Worm (Caenorhabditis elegans) whole organism, L4 larva: ENCODE results near the gene ceh-92.

ENCODE experiments used
- D1046.2 ChIP-seq: fragments of 200-800 bp; sonication (Bioruptor generic); IDR thresholded peaks from 2 replicates; pipeline ENCODE4 v1.3.6; 2022; ENCODE audit warnings: missing genetic modification characterization, missing compliant biosample characterization
- F37D6.2 ChIP-seq: sonication (generic microtip); optimal IDR thresholded peaks from 2 replicates; lab custom pipeline; 2016; ENCODE audit warnings: mild to moderate bottlenecking, missing genetic modification characterization, missing compliant biosample characterization
- Y105C5A.15 ChIP-seq: fragments of 200-800 bp; sonication (Bioruptor generic); IDR thresholded peaks from 2 replicates; pipeline ENCODE4 v1.3.6; 2022; ENCODE audit warnings: missing genetic modification characterization, missing compliant biosample characterization
- aly-2 ChIP-seq: sonication (generic microtip); optimal IDR thresholded peaks from 2 replicates; lab custom pipeline; 2018; ENCODE audit warnings: missing biosample characterization, missing genetic modification characterization
- ceh-28 ChIP-seq: fragments of 150-350 bp; optimal IDR thresholded peaks from 2 replicates; lab custom pipeline; 2014; ENCODE audit warnings: missing biosample characterization, missing genetic modification reagents, missing genetic modification characterization
- cey-2 ChIP-seq: sonication (generic microtip); optimal IDR thresholded peaks from 3 replicates; lab custom pipeline; 2017; ENCODE audit warnings: missing genetic modification characterization, mild to moderate bottlenecking, missing compliant biosample characterization, antibody characterized with exemption, borderline replicate concordance; ENCODE audit not compliant: insufficient read depth
- ctbp-1 ChIP-seq: fragments of 200-800 bp; sonication (Bioruptor generic); IDR thresholded peaks from 2 replicates; pipeline ENCODE4 v1.3.6; 2022; ENCODE audit warnings: missing genetic modification reagents, missing genetic modification characterization, missing compliant biosample characterization
- dmd-8 ChIP-seq: fragments of 200-800 bp; sonication (Bioruptor generic); IDR thresholded peaks from 2 replicates; pipeline ENCODE4 v1.3.6; 2022; ENCODE audit warnings: missing genetic modification characterization, missing compliant biosample characterization
- dmd-9 ChIP-seq: fragments of 200-800 bp; sonication (Bioruptor generic); IDR thresholded peaks from 2 replicates; pipeline ENCODE4 v1.3.6; 2022; ENCODE audit warnings: missing genetic modification reagents, missing genetic modification characterization, missing compliant biosample characterization
- egl-43 ChIP-seq: fragments of 200-800 bp; sonication (Bioruptor generic); IDR thresholded peaks from 2 replicates; pipeline ENCODE4 v1.3.6; 2022; ENCODE audit warnings: missing genetic modification reagents, missing genetic modification characterization, missing compliant biosample characterization
- fkh-10 ChIP-seq: fragments of 150-350 bp; optimal IDR thresholded peaks from 2 replicates; lab custom pipeline; 2014; ENCODE audit warnings: missing biosample characterization, missing genetic modification reagents, missing genetic modification characterization
- hlh-11 ChIP-seq: fragments of 200-800 bp; sonication (Bioruptor generic); optimal IDR thresholded peaks from 2 replicates; lab custom pipeline; 2018; ENCODE audit warnings: mild to moderate bottlenecking, missing genetic modification characterization, missing compliant biosample characterization
- hlh-30 ChIP-seq: sonication (generic microtip); optimal IDR thresholded peaks from 2 replicates; lab custom pipeline; 2017; ENCODE audit warnings: antibody characterized with exemption, mild to moderate bottlenecking, missing genetic modification characterization, missing compliant biosample characterization; ENCODE audit not compliant: insufficient read depth
- lim-7 ChIP-seq: fragments of 200-800 bp; sonication (Bioruptor generic); IDR thresholded peaks from 2 replicates; pipeline ENCODE4 v1.3.6; 2022; ENCODE audit warnings: missing genetic modification characterization, missing compliant biosample characterization
- lin-1 ChIP-seq: fragments of 200-800 bp; sonication (Bioruptor generic); IDR thresholded peaks from 2 replicates; pipeline ENCODE4 v1.3.6; 2022; ENCODE audit warnings: missing genetic modification reagents, missing genetic modification characterization, missing compliant biosample characterization
- lin-38 ChIP-seq: fragments of 200-800 bp; sonication (Bioruptor generic); IDR thresholded peaks from 2 replicates; pipeline ENCODE4 v1.3.6; 2022; ENCODE audit warnings: missing genetic modification reagents, missing genetic modification characterization, missing compliant biosample characterization
- lin-39 ChIP-seq: fragments of 150-350 bp; optimal IDR thresholded peaks from 2 replicates; lab custom pipeline; 2014; ENCODE audit warnings: missing biosample characterization, missing genetic modification reagents, missing genetic modification characterization
- lsy-2 ChIP-seq, 2 experiments: fragments of 150-350 bp in 1 of 2; sonication (generic microtip) in 1 of 2; optimal IDR thresholded peaks; 2 replicates each; lab custom pipeline; 2014 to 2017; ENCODE audit warnings: missing biosample characterization in 2 of 2, missing genetic modification characterization in 2 of 2
- madf-5 ChIP-seq, 2 experiments: fragments of 200-800 bp; sonication (Bioruptor generic); IDR thresholded peaks; 2 replicates each; pipeline ENCODE4 v1.3.6; 2022; ENCODE audit warnings: missing compliant biosample characterization in 2 of 2, missing genetic modification characterization in 2 of 2
- mdl-1 ChIP-seq, 2 experiments: fragments of 150-350 bp in 1 of 2; sonication (generic microtip) in 1 of 2; optimal IDR thresholded peaks; 2 replicates each; lab custom pipeline; 2014 to 2017; ENCODE audit warnings: missing biosample characterization in 2 of 2, missing genetic modification characterization in 2 of 2
- mes-2 ChIP-seq: sonication (generic microtip); optimal IDR thresholded peaks from 2 replicates; lab custom pipeline; 2016; ENCODE audit warnings: missing genotype, mild to moderate bottlenecking, missing genetic modification characterization, missing compliant biosample characterization; ENCODE audit not compliant: poor library complexity, severe bottlenecking
- mxl-2 ChIP-seq: fragments of 200-800 bp; sonication (Bioruptor generic); conservative IDR thresholded peaks from 2 replicates; pipeline ENCODE4 v1.3.6; 2022; ENCODE audit warnings: missing genetic modification reagents, missing genetic modification characterization, missing compliant biosample characterization
- nhr-10 ChIP-seq: fragments of 150-350 bp; optimal IDR thresholded peaks from 2 replicates; lab custom pipeline; 2014; ENCODE audit warnings: missing biosample characterization, missing genetic modification characterization
- nhr-111 ChIP-seq: fragments of 200-800 bp; sonication (Bioruptor generic); optimal IDR thresholded peaks from 2 replicates; lab custom pipeline; 2018; ENCODE audit warnings: mild to moderate bottlenecking, missing genetic modification characterization, missing compliant biosample characterization
- nhr-237 ChIP-seq: sonication (generic microtip); optimal IDR thresholded peaks from 2 replicates; lab custom pipeline; 2017; ENCODE audit warnings: missing biosample characterization, missing genetic modification characterization
- php-3 ChIP-seq: fragments of 200-800 bp; sonication (Bioruptor generic); IDR thresholded peaks from 2 replicates; pipeline ENCODE4 v1.3.6; 2022; ENCODE audit warnings: missing genetic modification reagents, missing genetic modification characterization, missing compliant biosample characterization
- rbr-2 ChIP-seq: sonication (generic microtip); optimal IDR thresholded peaks from 2 replicates; lab custom pipeline; 2016; ENCODE audit warnings: missing genotype, missing genetic modification characterization, missing compliant biosample characterization
- sdz-12 ChIP-seq: fragments of 200-800 bp; sonication (Bioruptor generic); optimal IDR thresholded peaks from 2 replicates; lab custom pipeline; 2018; ENCODE audit warnings: mild to moderate bottlenecking, missing genetic modification characterization, missing compliant biosample characterization
- snpc-1.2 ChIP-seq: fragments of 200-800 bp; sonication (Bioruptor generic); IDR thresholded peaks from 2 replicates; pipeline ENCODE4 v1.3.6; 2022; ENCODE audit warnings: missing genetic modification reagents, missing genetic modification characterization, missing compliant biosample characterization
- tra-1 ChIP-seq: fragments of 200-800 bp; sonication (Bioruptor generic); IDR thresholded peaks from 2 replicates; pipeline ENCODE4 v1.3.6; 2022; ENCODE audit warnings: missing genetic modification reagents, missing genetic modification characterization, missing compliant biosample characterization
- unc-130 ChIP-seq: sonication (generic microtip); optimal IDR thresholded peaks from 2 replicates; lab custom pipeline; 2016; ENCODE audit warnings: missing genetic modification reagents, missing genetic modification characterization, missing compliant biosample characterization
- vab-7 ChIP-seq: fragments of 200-800 bp; sonication (Bioruptor generic); IDR thresholded peaks from 2 replicates; pipeline ENCODE4 v1.3.6; 2022; ENCODE audit warnings: missing genetic modification reagents, missing genetic modification characterization, missing compliant biosample characterization
- zfp-2 ChIP-seq: sonication (generic microtip); optimal IDR thresholded peaks from 2 replicates; lab custom pipeline; 2016; ENCODE audit warnings: mild to moderate bottlenecking, missing genetic modification characterization, missing compliant biosample characterization
- zip-11 ChIP-seq: fragments of 200-800 bp; sonication (Bioruptor generic); IDR thresholded peaks from 2 replicates; pipeline ENCODE4 v1.3.6; 2022; ENCODE audit warnings: missing genetic modification characterization, missing compliant biosample characterization
- ztf-11 ChIP-seq: fragments of 150-350 bp; optimal IDR thresholded peaks from 2 replicates; lab custom pipeline; 2014; ENCODE audit warnings: missing biosample characterization, missing genetic modification characterization

ceh-92 gene

DNA sequence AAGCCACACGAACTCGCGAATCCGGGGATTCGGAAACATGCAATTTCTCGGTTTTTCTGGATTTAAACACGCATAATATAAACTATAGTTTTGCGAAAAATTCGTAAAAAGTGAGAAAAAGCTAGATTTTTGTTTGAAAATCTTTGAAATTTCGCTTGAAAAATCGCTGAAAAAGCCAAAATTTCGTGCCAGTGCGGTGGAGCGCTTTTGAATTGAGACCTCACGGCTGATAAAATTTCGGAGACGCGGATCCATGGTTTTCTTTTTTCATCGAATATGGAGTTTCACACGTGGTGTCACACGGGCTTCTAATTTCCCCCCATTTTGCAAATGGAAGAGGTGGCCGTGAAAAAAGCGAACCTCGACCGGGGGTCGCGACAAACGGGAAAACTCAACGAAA lies 8.9 kb downstream of the ceh-92 start:
- TF ChIP-seq lin-38 (GFP tag; lab: Robert Waterston, UW) (peak; percentile 80), Y105C5A.15 (GFP tag; lab: Robert Waterston, UW) (no peak)

DNA sequence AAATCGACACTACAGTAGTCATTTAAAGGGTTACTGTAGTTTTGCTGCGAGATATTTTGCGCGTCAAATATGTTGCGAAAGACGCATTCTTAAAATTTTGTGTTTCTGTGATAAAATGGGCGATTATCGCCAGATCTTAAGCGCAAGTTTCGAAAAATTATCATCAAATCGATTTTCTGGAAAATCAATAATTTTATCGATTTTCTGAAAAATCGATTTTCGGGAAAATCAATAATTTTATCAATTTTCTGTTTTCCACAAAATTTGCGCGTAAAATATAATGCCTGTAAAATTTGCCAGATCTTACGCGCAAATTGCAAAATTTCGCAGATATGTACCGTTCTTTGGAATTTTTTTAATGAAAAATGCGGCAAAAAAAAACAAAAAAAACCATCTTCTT lies 10.7 kb downstream of the ceh-92 start:
- TF ChIP-seq ceh-28 (tag; lab: Kevin White, UChicago) (peak; percentile 84), lsy-2 (tag; optimal IDR thresholded peaks at IDR 0.05; lab: Kevin White, UChicago) (no peak), cey-2 (tag; lab: Kevin White, UChicago) (no peak)

DNA sequence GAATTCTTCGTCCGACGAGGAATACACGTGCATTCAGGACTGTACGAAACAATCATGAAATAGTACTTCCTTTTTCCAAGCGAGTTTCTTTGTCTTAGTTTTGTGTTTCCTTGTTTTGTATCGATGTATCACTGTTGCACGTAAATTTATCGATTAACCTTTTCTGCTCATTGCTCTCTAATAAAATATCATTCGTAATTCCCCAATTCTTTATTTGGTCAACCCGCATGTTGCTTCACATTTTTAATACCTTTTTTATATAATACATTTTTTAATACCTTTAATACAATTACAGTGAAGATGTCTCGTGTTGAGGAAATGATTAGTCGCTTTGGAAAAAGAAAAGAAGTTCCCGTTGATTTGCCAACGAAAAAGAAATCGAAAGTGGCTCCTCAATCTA lies 26.5 kb downstream of the ceh-92 start, which contains the start of gene Y66D12A.1:
Gene Y66D12A.1, plus strand, starts transcription at position 301 of the 400 bp plus-strand sequence.
- TF ChIP-seq rbr-2 (tag; lab: Kevin White, UChicago) = no peak
- no peak for TF ChIP-seq lin-39
- no peak for TF ChIP-seq aly-2 (tag; lab: Kevin White, UChicago)
- no peak for TF ChIP-seq ztf-11 (tag; lab: Kevin White, UChicago)
- no peak for TF ChIP-seq dmd-9 (GFP tag; lab: Robert Waterston, UW)
- TF ChIP-seq lin-1 (GFP tag; lab: Robert Waterston, UW) = no peak
- TF ChIP-seq php-3 (GFP tag; lab: Robert Waterston, UW) = no peak
- TF ChIP-seq mxl-2 (GFP tag; lab: Robert Waterston, UW) = no peak
- TF ChIP-seq F37D6.2 = no peak
- no peak for TF ChIP-seq mdl-1 (tag; optimal IDR thresholded peaks at IDR 0.05; lab: Kevin White, UChicago)
- no peak for TF ChIP-seq nhr-111 (GFP tag; lab: Kevin White, UChicago)
- TF ChIP-seq hlh-11 (tag; lab: Kevin White, UChicago) = no peak
- no peak for TF ChIP-seq egl-43
- TF ChIP-seq unc-130 (GFP tag; lab: Kevin White, UChicago) = no peak
- TF ChIP-seq zip-11 = no peak

DNA sequence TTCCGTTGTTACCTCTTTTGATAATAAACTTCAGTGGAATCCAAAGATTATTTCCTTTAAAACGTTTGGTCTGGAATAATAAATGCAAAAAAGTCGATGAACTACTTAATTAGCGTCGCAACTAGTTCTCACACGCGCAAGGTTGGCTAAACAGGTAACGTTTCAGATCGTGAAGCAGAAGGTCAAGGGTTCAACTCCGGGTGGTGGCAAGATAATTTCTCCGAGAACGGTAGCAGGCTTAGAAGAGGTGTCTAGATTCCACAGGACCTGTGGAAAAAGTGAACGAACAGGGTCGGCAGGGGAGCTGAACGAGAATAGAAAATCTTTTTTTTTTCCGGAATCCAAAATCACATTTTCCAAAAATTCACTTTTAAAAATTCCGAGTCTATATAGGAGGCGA lies 27.6 kb downstream of the ceh-92 start:
- TF ChIP-seq dmd-8 (GFP tag; lab: Robert Waterston, UW) = 0 out of 2 replicates have a peak, but pooled peaks have one; percentile 53
- TF ChIP-seq snpc-1.2 (GFP tag; lab: Robert Waterston, UW) = 0 out of 2 replicates have a peak, but pooled peaks have one; percentile 24
- 0 out of 2 replicates have a peak, but pooled peaks have one; percentile 9 for TF ChIP-seq tra-1
- 0 out of 2 replicates have a peak, but pooled peaks have one; percentile 32 for TF ChIP-seq ctbp-1
- TF ChIP-seq lin-38 (GFP tag; lab: Robert Waterston, UW) = peak; percentile 62
- TF ChIP-seq lim-7 (GFP tag; lab: Robert Waterston, UW) = 0 out of 2 replicates have a peak, but pooled peaks have one; percentile 45
- peak; percentile 56; the same call in 1 of the 2 replicates for TF ChIP-seq egl-43

DNA sequence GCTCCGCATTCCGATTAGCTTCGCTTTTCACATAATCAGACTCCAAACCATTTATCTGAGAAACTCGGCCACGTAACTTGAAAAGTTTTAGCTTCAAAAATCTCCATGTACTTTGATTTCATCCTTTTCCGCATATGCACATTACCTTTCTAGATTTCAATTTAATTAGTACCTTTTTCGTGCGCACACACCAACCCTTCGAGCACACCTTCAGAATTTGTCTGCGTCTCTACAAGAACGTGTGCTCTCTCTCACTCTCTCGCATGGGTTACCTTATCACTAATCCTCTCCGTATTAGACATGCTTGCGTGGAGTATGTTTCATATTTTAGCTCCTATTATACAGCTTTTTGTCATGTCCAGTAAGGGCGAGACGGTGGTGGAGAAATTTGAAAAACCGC lies 28.2 kb downstream of the ceh-92 start, which contains the start of gene Y66D12A.30:
Gene Y66D12A.30, plus strand, starts transcription at position 301 of the 400 bp plus-strand sequence.
- TF ChIP-seq zfp-2 (tag; lab: Kevin White, UChicago) = no peak
- no peak for TF ChIP-seq lin-38 (GFP tag; lab: Robert Waterston, UW)
- no peak for TF ChIP-seq mxl-2 (GFP tag; lab: Robert Waterston, UW)
- no peak for TF ChIP-seq ctbp-1
- TF ChIP-seq vab-7 (GFP tag; lab: Robert Waterston, UW) = no peak
- TF ChIP-seq tra-1 = no peak
- TF ChIP-seq mes-2 = no peak
- no peak for TF ChIP-seq madf-5 (GFP tag; IDR thresholded peaks at IDR 0.05; lab: Robert Waterston, UW)
- no peak for TF ChIP-seq lim-7 (GFP tag; lab: Robert Waterston, UW)
- TF ChIP-seq ceh-28 (tag; lab: Kevin White, UChicago) = no peak
- TF ChIP-seq nhr-237 (tag; lab: Kevin White, UChicago) = no peak
- TF ChIP-seq fkh-10 (GFP tag; lab: Kevin White, UChicago) = no peak
- no peak for TF ChIP-seq nhr-10 (tag; lab: Kevin White, UChicago)
- TF ChIP-seq hlh-30 (tag; lab: Kevin White, UChicago) = no peak
- no peak for TF ChIP-seq D1046.2 (GFP tag; lab: Robert Waterston, UW)
- TF ChIP-seq sdz-12 = no peak
